Fruit fly (Drosophila melanogaster): ENCODE data around the gene CtIP.

The CtIP gene

DNA sequence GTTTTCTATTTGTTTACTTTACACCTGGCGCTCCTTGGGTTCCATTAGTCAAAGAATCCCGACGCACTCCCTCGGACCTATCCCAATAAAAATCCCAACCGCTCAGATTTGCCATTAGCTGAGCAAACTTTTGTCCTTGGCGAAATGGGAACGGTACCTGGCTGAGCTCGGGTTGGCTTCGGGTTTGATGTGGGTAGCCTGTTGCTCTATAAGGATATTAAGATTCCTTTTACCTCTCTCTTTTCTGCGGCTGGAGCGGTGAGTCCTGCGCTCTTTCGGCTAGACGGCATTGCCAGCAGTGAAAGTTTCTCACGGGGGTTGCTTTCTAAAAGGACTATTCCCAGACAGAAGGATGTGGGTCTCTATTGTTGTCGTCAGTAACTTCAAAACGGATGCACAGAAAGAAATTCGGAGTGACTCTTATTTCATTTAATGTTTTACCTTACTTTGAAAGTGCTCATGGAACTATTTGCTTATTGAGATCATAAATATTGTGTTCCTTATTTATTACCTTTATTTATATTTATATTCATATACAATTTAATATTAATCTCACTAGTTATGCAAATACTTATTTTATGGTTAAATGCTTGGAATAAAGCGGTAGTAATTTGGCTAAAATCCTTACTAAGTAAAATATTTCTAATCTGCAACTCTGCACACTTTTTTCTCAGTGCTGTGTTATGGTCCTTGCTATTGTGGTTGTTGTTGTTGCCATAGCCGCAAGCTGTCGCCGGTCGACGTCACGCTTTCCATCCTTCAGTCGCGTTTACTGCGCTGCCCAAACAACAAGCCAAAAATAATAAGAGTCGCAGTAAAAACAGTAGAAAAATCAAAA lies 5.8 kb downstream of the CtIP start, which contains the start of gene CG5910 (continued):
- TF ChIP-seq Hr3 (GFP tag; optimal IDR thresholded peaks at IDR 0.05) (peak; percentile 86), unpg (GFP tag; optimal IDR thresholded peaks at IDR 0.05) (peak; percentile 90), cato (GFP tag; optimal IDR thresholded peaks at IDR 0.05; ENCODE audit: borderline replicate concordance) (peak; percentile 45), fd64A (GFP tag; optimal IDR thresholded peaks at IDR 0.05) (no peak), CG3163 (GFP tag; optimal IDR thresholded peaks at IDR 0.05) (peak; percentile 39), Optix (GFP tag; IDR thresholded peaks at IDR 0.05) (no peak), BtbVII (GFP tag; optimal IDR thresholded peaks at IDR 0.05) (peak; percentile 90), CG18262 (tag; optimal IDR thresholded peaks at IDR 0.05) (peak; percentile 95), CG6683 (GFP tag; optimal IDR thresholded peaks at IDR 0.05) (peak; percentile 87), CG13424 (tag; optimal IDR thresholded peaks at IDR 0.05) (peak; percentile 94), CG7786 (GFP tag; optimal IDR thresholded peaks at IDR 0.05) (peak; percentile 22), CG6765 (GFP tag; optimal IDR thresholded peaks at IDR 0.05) (peak; percentile 88), CG12071 (GFP tag; optimal IDR thresholded peaks at IDR 0.05) (no peak), Sin3A (optimal IDR thresholded peaks at IDR 0.05) (no peak), tup (GFP tag; optimal IDR thresholded peaks at IDR 0.05) (peak; percentile 16), vnd (GFP tag; IDR thresholded peaks at IDR 0.05; ENCODE audit: partially characterized antibody) (no peak), NFAT (GFP tag; IDR thresholded peaks at IDR 0.05) (no peak), Ssrp (tag; optimal IDR thresholded peaks at IDR 0.05) (peak; percentile 92), TFAM (GFP tag; optimal IDR thresholded peaks at IDR 0.05) (no peak), onecut (GFP tag; IDR thresholded peaks at IDR 0.05) (no peak; the same call in 1 of the 2 replicates), CG6175 (GFP tag; IDR thresholded peaks at IDR 0.05) (no peak), CG10209 (GFP tag; optimal IDR thresholded peaks at IDR 0.05) (peak; percentile 89), CG7745 (tag; optimal IDR thresholded peaks at IDR 0.05) (no peak), bsh (GFP tag; optimal IDR thresholded peaks at IDR 0.05) (peak; percentile 25 to 89), ci (GFP tag; IDR thresholded peaks at IDR 0.05) (peak; percentile 71), tin (GFP tag; optimal IDR thresholded peaks at IDR 0.05) (peak; percentile 83), CG6813 (GFP tag; optimal IDR thresholded peaks at IDR 0.05) (peak; percentile 87), Fer3 (tag; optimal IDR thresholded peaks at IDR 0.05) (peak; percentile 84), CG4617 (GFP tag; optimal IDR thresholded peaks at IDR 0.05; ENCODE audit: borderline replicate concordance) (peak; percentile 38), GATAe (GFP tag; conservative IDR thresholded peaks at IDR 0.05) (0 out of 2 replicates have a peak, but pooled peaks have one; percentile 23), Oli (tag; optimal IDR thresholded peaks at IDR 0.05) (peak; percentile 94), Gsc (GFP tag; IDR thresholded peaks at IDR 0.05) (no peak), Mad (GFP tag; optimal IDR thresholded peaks at IDR 0.05) (no peak), CG2199 (GFP tag; IDR thresholded peaks at IDR 0.05) (no peak), nom (GFP tag; optimal IDR thresholded peaks at IDR 0.05) (peak; percentile 40), gsb (GFP tag; IDR thresholded peaks at IDR 0.05) (peak; percentile 52; the same call in 1 of the 2 replicates), disco-r (GFP tag; optimal IDR thresholded peaks at IDR 0.05) (no peak), CG9876 (GFP tag; optimal IDR thresholded peaks at IDR 0.05) (no peak), mld (GFP tag; IDR thresholded peaks at IDR 0.05; ENCODE audit: partially characterized antibody) (no peak), sc (optimal IDR thresholded peaks at IDR 0.05) (no peak), sc (GFP tag; optimal IDR thresholded peaks at IDR 0.05) (peak; percentile 7), cad (GFP tag; optimal IDR thresholded peaks at IDR 0.05) (no peak), CG2875 (GFP tag; optimal IDR thresholded peaks at IDR 0.05) (peak; percentile 78), CG32767 (GFP tag; IDR thresholded peaks at IDR 0.05) (peak; percentile 74), sqz (GFP tag; optimal IDR thresholded peaks at IDR 0.05) (no peak), CG3407 (GFP tag; optimal IDR thresholded peaks at IDR 0.05) (peak; percentile 78), hkb (optimal IDR thresholded peaks at IDR 0.05) (no peak), hkb (GFP tag; IDR thresholded peaks at IDR 0.05) (peak; percentile 84), chn (GFP tag; optimal IDR thresholded peaks at IDR 0.05) (no peak)
